Worm (Caenorhabditis elegans) whole organism, early embryonic: ENCODE results near the gene ZK488.6.

ENCODE experiments used
- B0310.2 ChIP-seq: sonication (generic microtip); optimal IDR thresholded peaks from 2 replicates; lab custom pipeline; 2016; ENCODE audit warnings: mild to moderate bottlenecking, missing genetic modification characterization, missing compliant biosample characterization
- F13C5.2 ChIP-seq: sonication (generic microtip); optimal IDR thresholded peaks from 2 replicates; lab custom pipeline; 2017; ENCODE audit warnings: mild to moderate bottlenecking, missing genetic modification characterization, inconsistent platforms, missing compliant biosample characterization
- aly-1 ChIP-seq: sonication (generic microtip); optimal IDR thresholded peaks from 2 replicates; lab custom pipeline; 2016; ENCODE audit warnings: missing genetic modification characterization, missing compliant biosample characterization
- ama-1 ChIP-seq: fragments of 150-350 bp; optimal IDR thresholded peaks from 2 replicates; lab custom pipeline; 2014
- ceh-13 ChIP-seq: fragments of 200-800 bp; sonication (Bioruptor generic); optimal IDR thresholded peaks from 2 replicates; lab custom pipeline; 2018; ENCODE audit warnings: mild to moderate bottlenecking, missing genetic modification characterization, missing compliant biosample characterization
- ceh-36 ChIP-seq: sonication (generic microtip); optimal IDR thresholded peaks from 2 replicates; lab custom pipeline; 2016; ENCODE audit warnings: missing genetic modification characterization, inconsistent platforms, missing compliant biosample characterization
- ets-7 ChIP-seq: sonication (generic microtip); optimal IDR thresholded peaks from 2 replicates; lab custom pipeline; 2016; ENCODE audit warnings: missing genotype, missing genetic modification characterization, missing compliant biosample characterization
- flt-1 ChIP-seq: fragments of 200-800 bp; sonication (Bioruptor generic); IDR thresholded peaks from 2 replicates; pipeline ENCODE4 v1.3.6; 2022; ENCODE audit warnings: missing genetic modification characterization, missing compliant biosample characterization
- hmbx-1 ChIP-seq: sonication (generic microtip); optimal IDR thresholded peaks from 2 replicates; lab custom pipeline; 2016; ENCODE audit warnings: mild to moderate bottlenecking, missing genetic modification characterization, missing compliant biosample characterization
- hmg-4 ChIP-seq: fragments of 200-800 bp; sonication (Bioruptor generic); optimal IDR thresholded peaks from 2 replicates; lab custom pipeline; 2018; ENCODE audit warnings: mild to moderate bottlenecking, missing genetic modification characterization, missing compliant biosample characterization
- hnd-1 ChIP-seq: sonication (generic microtip); optimal IDR thresholded peaks from 2 replicates; lab custom pipeline; 2016; ENCODE audit warnings: missing genetic modification characterization, missing compliant biosample characterization
- pes-1 ChIP-seq: fragments of 200-800 bp; sonication (Bioruptor generic); IDR thresholded peaks from 2 replicates; pipeline ENCODE4 v1.3.6; 2022; ENCODE audit warnings: missing genetic modification reagents, missing genetic modification characterization, missing compliant biosample characterization
- scrt-1 ChIP-seq: fragments of 200-800 bp; sonication (Bioruptor generic); IDR thresholded peaks from 2 replicates; pipeline ENCODE4 v1.3.6; 2022; ENCODE audit warnings: missing genetic modification characterization, missing compliant biosample characterization
- sea-1 ChIP-seq: fragments of 200-800 bp; sonication (Bioruptor generic); conservative IDR thresholded peaks from 2 replicates; pipeline ENCODE4 v1.3.6; 2022; ENCODE audit warnings: missing genetic modification characterization, missing compliant biosample characterization
- tbx-11 ChIP-seq: fragments of 200-800 bp; sonication (Bioruptor generic); IDR thresholded peaks from 2 replicates; pipeline ENCODE4 v1.3.6; 2022; ENCODE audit warnings: missing genetic modification characterization, missing compliant biosample characterization
- tbx-37 ChIP-seq: fragments of 200-800 bp; sonication (Bioruptor generic); conservative IDR thresholded peaks from 2 replicates; pipeline ENCODE4 v1.3.6; 2022; ENCODE audit warnings: missing genetic modification reagents, missing genetic modification characterization, missing compliant biosample characterization
- tra-4 ChIP-seq: sonication (generic microtip); optimal IDR thresholded peaks from 2 replicates; lab custom pipeline; 2017; ENCODE audit warnings: missing genetic modification characterization, missing compliant biosample characterization

The ZK488.6 gene

ce11 chrV:624922-625321 lies 34.6 kb downstream of the ZK488.6 start, which contains the start of gene srt-17:
Gene srt-17, minus strand, starts transcription at chrV:625022.
- TF ChIP-seq tbx-11 (GFP tag; lab: Robert Waterston, UW), result no peak
- TF ChIP-seq tra-4, result no peak
- TF ChIP-seq ceh-13, result no peak
- TF ChIP-seq ets-7 (tag; lab: Kevin White, UChicago), result no peak
- no peak for TF ChIP-seq F13C5.2 (tag; lab: Kevin White, UChicago)
- no peak for TF ChIP-seq aly-1 (tag; lab: Kevin White, UChicago)
- no peak for TF ChIP-seq ceh-36
- no peak for TF ChIP-seq hnd-1 (tag; lab: Kevin White, UChicago)
- TF ChIP-seq scrt-1 (GFP tag; lab: Robert Waterston, UW), result no peak
- no peak for TF ChIP-seq B0310.2 (tag; lab: Kevin White, UChicago)

DNA sequence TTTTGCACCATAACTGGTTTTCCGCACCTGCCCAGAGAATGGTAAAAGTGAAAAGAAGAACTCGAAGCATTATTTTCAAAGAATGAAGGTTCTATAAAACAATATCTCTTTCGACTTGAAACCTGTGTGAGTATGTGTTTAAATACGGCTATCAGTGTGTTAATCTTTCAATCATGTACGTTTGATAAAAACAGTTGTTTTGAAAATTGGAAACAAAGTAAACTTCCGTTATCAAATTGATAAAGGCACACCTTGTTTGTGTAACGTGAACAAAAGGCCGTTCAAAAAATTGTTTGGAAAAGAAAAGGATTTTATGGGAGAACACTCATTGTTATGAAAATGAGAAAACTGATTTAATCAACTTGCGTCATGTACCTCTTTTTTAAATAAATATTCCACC lies 36.0 kb downstream of the ZK488.6 start, which contains the start of gene F48G7.7:
TSS of gene F48G7.7 (minus strand) at position 101 of the 400 bp plus-strand sequence.
- no peak for TF ChIP-seq F13C5.2 (tag; lab: Kevin White, UChicago)
- TF ChIP-seq B0310.2 (tag; lab: Kevin White, UChicago), result no peak
- TF ChIP-seq tbx-37 (GFP tag; lab: Robert Waterston, UW), result no peak
- TF ChIP-seq sea-1 (GFP tag; lab: Robert Waterston, UW), result no peak
- no peak for TF ChIP-seq tra-4
- no peak for TF ChIP-seq pes-1
- no peak for TF ChIP-seq hmbx-1
- no peak for TF ChIP-seq flt-1 (GFP tag; lab: Robert Waterston, UW)
- no peak for TF ChIP-seq ceh-36
- no peak for TF ChIP-seq ama-1 (lab: Kevin White, UChicago)
- no peak for TF ChIP-seq ceh-13
- TF ChIP-seq aly-1 (tag; lab: Kevin White, UChicago), result no peak
- no peak for TF ChIP-seq scrt-1 (GFP tag; lab: Robert Waterston, UW)

ce11 chrV:627585-627984 lies 37.3 kb downstream of the ZK488.6 start, which contains the start of gene F48G7.8:
Gene F48G7.8, minus strand, starts transcription at chrV:627685.
- TF ChIP-seq F13C5.2 (tag; lab: Kevin White, UChicago), result no peak
- no peak for TF ChIP-seq ama-1 (lab: Kevin White, UChicago)
- TF ChIP-seq sea-1 (GFP tag; lab: Robert Waterston, UW), result no peak
- TF ChIP-seq ets-7 (tag; lab: Kevin White, UChicago), result no peak
- TF ChIP-seq hmg-4 (GFP tag; lab: Kevin White, UChicago), result no peak
- no peak for TF ChIP-seq B0310.2 (tag; lab: Kevin White, UChicago)
- no peak for TF ChIP-seq hnd-1 (tag; lab: Kevin White, UChicago)
- no peak for TF ChIP-seq tra-4
- TF ChIP-seq flt-1 (GFP tag; lab: Robert Waterston, UW), result no peak

DNA sequence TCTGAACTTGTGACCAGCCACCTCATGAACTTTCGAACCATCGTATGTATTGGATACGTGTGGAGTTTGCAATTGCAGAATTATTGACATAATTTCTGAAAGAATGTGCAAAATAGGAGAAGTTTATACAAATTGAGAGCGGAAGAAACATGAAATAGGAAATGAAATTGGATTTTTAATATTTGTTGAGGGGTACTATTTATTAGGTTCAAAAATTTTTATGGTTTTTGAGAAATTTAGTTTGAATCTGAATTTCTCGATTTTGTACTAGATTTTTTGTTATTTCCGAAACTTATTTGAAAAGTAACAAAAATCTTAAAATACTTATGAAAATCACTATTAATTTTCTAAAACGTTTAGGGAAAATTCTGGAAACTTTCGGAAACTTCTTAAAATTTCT lies 38.2 kb downstream of the ZK488.6 start, which contains the start of gene F48G7.9:
TSS of gene F48G7.9 (minus strand) at position 101 of the 400 bp plus-strand sequence.
- TF ChIP-seq ceh-36 (no peak), tbx-37 (GFP tag; lab: Robert Waterston, UW) (no peak), flt-1 (GFP tag; lab: Robert Waterston, UW) (no peak), hmg-4 (GFP tag; lab: Kevin White, UChicago) (no peak), B0310.2 (tag; lab: Kevin White, UChicago) (no peak), F13C5.2 (tag; lab: Kevin White, UChicago) (no peak), aly-1 (tag; lab: Kevin White, UChicago) (no peak), ceh-13 (no peak), hnd-1 (tag; lab: Kevin White, UChicago) (no peak), tra-4 (no peak), hmbx-1 (no peak), sea-1 (GFP tag; lab: Robert Waterston, UW) (no peak), pes-1 (no peak), tbx-11 (GFP tag; lab: Robert Waterston, UW) (no peak)

DNA sequence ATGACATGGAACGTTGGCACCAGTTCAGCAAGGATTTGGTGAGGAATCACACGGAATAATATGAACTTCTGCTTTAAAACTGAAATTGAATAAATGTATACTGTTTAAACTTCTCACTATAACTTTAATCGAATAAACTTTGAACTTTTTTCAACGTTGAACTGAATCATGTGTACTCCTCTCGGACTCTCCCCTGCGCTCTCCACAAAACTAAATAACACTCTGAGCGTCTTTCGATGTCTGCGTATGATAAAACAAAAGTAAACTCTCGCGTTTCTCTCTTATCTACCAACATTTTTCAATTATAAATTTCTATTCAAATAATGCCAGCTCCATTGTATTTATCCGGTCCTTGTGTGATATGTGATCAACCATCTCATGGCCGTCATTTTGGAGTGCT lies 41.5 kb downstream of the ZK488.6 start:
- TF ChIP-seq F13C5.2 (tag; lab: Kevin White, UChicago) (no peak), hmg-4 (GFP tag; lab: Kevin White, UChicago) (no peak), flt-1 (GFP tag; lab: Robert Waterston, UW) (no peak), tbx-37 (GFP tag; lab: Robert Waterston, UW) (no peak), ama-1 (lab: Kevin White, UChicago) (no peak), pes-1 (no peak), tbx-11 (GFP tag; lab: Robert Waterston, UW) (no peak), scrt-1 (GFP tag; lab: Robert Waterston, UW) (no peak), ets-7 (tag; lab: Kevin White, UChicago) (no peak), sea-1 (GFP tag; lab: Robert Waterston, UW) (no peak), ceh-13 (no peak), ceh-36 (no peak), aly-1 (tag; lab: Kevin White, UChicago) (no peak)

DNA sequence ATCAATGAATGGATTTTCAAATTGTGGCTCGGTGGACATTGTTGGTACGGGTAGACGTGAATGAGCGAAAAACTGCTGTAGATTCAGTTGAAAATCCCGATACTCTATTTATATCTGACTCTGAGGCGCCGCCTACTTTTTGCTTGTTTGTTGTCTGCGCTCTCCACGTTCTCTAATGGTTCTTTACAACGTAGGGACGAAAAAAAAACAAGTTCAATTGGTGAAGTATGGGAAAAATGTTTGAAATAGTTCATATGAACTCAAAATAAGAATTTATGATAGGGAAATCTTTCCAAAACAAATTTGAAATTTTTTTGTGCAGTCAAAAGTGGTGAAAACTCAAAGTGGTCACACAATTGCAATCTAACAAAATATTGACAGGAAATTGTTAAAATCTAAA lies 44.6 kb downstream of the ZK488.6 start, which contains the start of gene F48G7.10:
TSS of gene F48G7.10 (minus strand) at position 101 of the 400 bp plus-strand sequence.
- TF ChIP-seq tbx-37 (GFP tag; lab: Robert Waterston, UW) (no peak), sea-1 (GFP tag; lab: Robert Waterston, UW) (no peak), ama-1 (lab: Kevin White, UChicago) (no peak), hmbx-1 (no peak), ets-7 (tag; lab: Kevin White, UChicago) (no peak), flt-1 (GFP tag; lab: Robert Waterston, UW) (no peak), tbx-11 (GFP tag; lab: Robert Waterston, UW) (no peak), hmg-4 (GFP tag; lab: Kevin White, UChicago) (no peak), B0310.2 (tag; lab: Kevin White, UChicago) (no peak), ceh-13 (no peak)

ce11 chrV:635630-636029 lies 45.3 kb downstream of the ZK488.6 start:
- TF ChIP-seq tra-4, result no peak
- TF ChIP-seq ceh-13, result no peak
- no peak for TF ChIP-seq hnd-1 (tag; lab: Kevin White, UChicago)
- no peak for TF ChIP-seq flt-1 (GFP tag; lab: Robert Waterston, UW)
- TF ChIP-seq pes-1, result no peak
- no peak for TF ChIP-seq scrt-1 (GFP tag; lab: Robert Waterston, UW)
- no peak for TF ChIP-seq tbx-11 (GFP tag; lab: Robert Waterston, UW)
